Fruit fly (Drosophila melanogaster) Kc167 (cell line): ENCODE results near the gene CG10011.

Source experiments
- h ChIP-seq: fragments of >200 bp; optimal IDR thresholded peaks from 3 replicates; lab custom pipeline; 2018; ENCODE audit warnings: missing external identifiers
- insv ChIP-seq: fragments of >200 bp; optimal IDR thresholded peaks from 3 replicates; lab custom pipeline; 2018; ENCODE audit warnings: missing external identifiers

- no peak for TF ChIP-seq h (lab: Kevin White, UChicago)
- TF ChIP-seq insv (lab: Kevin White, UChicago) = no peak
Measured at dm6 chr3R:28628696-28629095, 6.2 kb downstream of the CG10011 start.
